Worm (Caenorhabditis elegans) whole organism, L4 larva: ENCODE results near the gene ZK512.10.
A peak's percentile ranks its signal among the peaks of the same experiment; 100 is the strongest.

ENCODE experiments used
- F44E2.7 ChIP-seq: fragments of 200-800 bp; sonication (Bioruptor generic); IDR thresholded peaks from 2 replicates; pipeline ENCODE4 v2.1.2; 2022; ENCODE audit warnings: missing genetic modification characterization, missing compliant biosample characterization
- Y105C5A.15 ChIP-seq: fragments of 200-800 bp; sonication (Bioruptor generic); IDR thresholded peaks from 2 replicates; pipeline ENCODE4 v1.3.6; 2022; ENCODE audit warnings: missing genetic modification characterization, missing compliant biosample characterization
- ZK337.2 ChIP-seq: fragments of 200-800 bp; sonication (Bioruptor generic); IDR thresholded peaks from 2 replicates; pipeline ENCODE4 v1.3.6; 2022; ENCODE audit warnings: missing genetic modification reagents, missing genetic modification characterization, missing compliant biosample characterization
- egl-43 ChIP-seq: fragments of 200-800 bp; sonication (Bioruptor generic); IDR thresholded peaks from 2 replicates; pipeline ENCODE4 v1.3.6; 2022; ENCODE audit warnings: missing genetic modification reagents, missing genetic modification characterization, missing compliant biosample characterization
- nhr-10 ChIP-seq: fragments of 150-350 bp; optimal IDR thresholded peaks from 2 replicates; lab custom pipeline; 2014; ENCODE audit warnings: missing biosample characterization, missing genetic modification characterization
- nhr-237 ChIP-seq: sonication (generic microtip); optimal IDR thresholded peaks from 2 replicates; lab custom pipeline; 2017; ENCODE audit warnings: missing biosample characterization, missing genetic modification characterization
- nhr-76 ChIP-seq: fragments of 150-350 bp; optimal IDR thresholded peaks from 2 replicates; lab custom pipeline; 2014; ENCODE audit warnings: missing biosample characterization, missing genetic modification characterization
- pha-4 ChIP-seq, 2 experiments: fragments of 150-350 bp in 1 of 2; fragments of 200-800 bp in 1 of 2; sonication (Bioruptor generic) in 1 of 2; IDR thresholded peaks in 1 of 2; optimal IDR thresholded peaks in 1 of 2; 2 replicates each; pipeline versions ENCODE4 v1.3.6 to Lab custom; 2014 to 2022; ENCODE audit warnings: missing genetic modification characterization in 2 of 2, missing genetic modification reagents in 2 of 2, missing biosample characterization in 1 of 2, missing compliant biosample characterization in 1 of 2
- unc-130 ChIP-seq: sonication (generic microtip); optimal IDR thresholded peaks from 2 replicates; lab custom pipeline; 2016; ENCODE audit warnings: missing genetic modification reagents, missing genetic modification characterization, missing compliant biosample characterization
- unc-62 ChIP-seq, 3 experiments: fragments of 150-350 bp in 1 of 3; sonication (generic microtip); optimal IDR thresholded peaks in 2 of 3; peaks in 1 of 3; 1 replicate in 1 of 3; 2 replicates in 2 of 3; lab custom pipeline; 2014 to 2017; ENCODE audit warnings: missing biosample characterization in 3 of 3, missing genetic modification characterization in 3 of 3, missing genetic modification reagents in 3 of 3, missing genotype in 1 of 3

DNA sequence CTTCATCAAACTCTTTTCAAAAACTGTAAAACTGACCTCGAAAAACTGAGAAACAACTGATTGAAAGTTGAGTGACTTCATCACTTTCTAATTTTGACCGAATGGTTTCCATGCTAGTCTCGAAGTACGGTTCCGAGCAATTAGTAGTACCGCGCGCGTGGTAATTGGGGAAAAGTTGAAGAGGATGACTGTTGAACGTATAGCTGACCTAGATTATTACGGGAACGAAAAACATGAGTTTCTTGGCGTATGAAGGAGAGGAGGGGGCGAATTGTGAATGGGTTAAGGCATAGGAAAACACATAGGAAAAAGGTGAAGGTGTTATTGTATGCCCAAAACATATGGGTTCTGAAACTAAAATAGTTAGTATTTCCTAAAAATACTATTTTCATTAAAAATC, 30.9 kb downstream of the ZK512.10 start, which contains the start of gene ptr-9:
- no peak for TF ChIP-seq nhr-237 (tag; lab: Kevin White, UChicago)
- no peak for TF ChIP-seq F44E2.7 (GFP tag; lab: Robert Waterston, UW)
- peak in 1 of 2 experiments; percentile 39 for TF ChIP-seq unc-62 (GFP tag; optimal IDR thresholded peaks at IDR 0.05 in 1 of 2; lab: Kevin White, UChicago)
- TF ChIP-seq unc-62 (tag; optimal IDR thresholded peaks at IDR 0.05; lab: Kevin White, UChicago) = no peak
- no peak for TF ChIP-seq ZK337.2
- no peak for TF ChIP-seq nhr-10 (tag; lab: Kevin White, UChicago)
- no peak for TF ChIP-seq egl-43 (GFP tag; lab: Robert Waterston, UW)
- TF ChIP-seq Y105C5A.15 (GFP tag; lab: Robert Waterston, UW) = no peak
- no peak for TF ChIP-seq pha-4 (GFP tag; IDR thresholded peaks at IDR 0.05; lab: Robert Waterston, UW)
- no peak for TF ChIP-seq pha-4 (tag; optimal IDR thresholded peaks at IDR 0.05; lab: Kevin White, UChicago)
- no peak for TF ChIP-seq unc-130
- no peak for TF ChIP-seq nhr-76 (tag; lab: Kevin White, UChicago)
